Fruit fly (Drosophila melanogaster) whole organism, embryonic: ENCODE measurements around the gene Send2.

ENCODE experiments used
- Bdp1 ChIP-seq: fragments of 200-800 bp; sonication (Bioruptor generic); optimal IDR thresholded peaks from 3 replicates; lab custom pipeline; 2016; ENCODE audit warnings: missing biosample characterization, missing genetic modification characterization
- Bgb ChIP-seq: fragments of 200-800 bp; sonication (Bioruptor generic); IDR thresholded peaks from 2 replicates; pipeline ENCODE4 v1.3.6; 2022; ENCODE audit warnings: missing biosample characterization, missing genetic modification characterization; ENCODE audit not compliant: partially characterized antibody
- CG10979 ChIP-seq: fragments of 200-800 bp; sonication (Bioruptor generic); optimal IDR thresholded peaks from 2 replicates; lab custom pipeline; 2018; ENCODE audit warnings: missing biosample characterization, mild to moderate bottlenecking, missing genetic modification characterization, moderate library complexity
- CG11504 ChIP-seq: fragments of 200-800 bp; sonication (Bioruptor generic); optimal IDR thresholded peaks from 3 replicates; lab custom pipeline; 2019; ENCODE audit warnings: missing biosample characterization, mild to moderate bottlenecking, missing genetic modification characterization, moderate library complexity
- CG1233 ChIP-seq: fragments of 200-800 bp; sonication (Bioruptor generic); optimal IDR thresholded peaks from 4 replicates; lab custom pipeline; 2018; ENCODE audit warnings: missing biosample characterization, mild to moderate bottlenecking, missing genetic modification characterization
- CG13296 ChIP-seq: fragments of 200-800 bp; sonication (Bioruptor generic); optimal IDR thresholded peaks from 3 replicates; lab custom pipeline; 2018; ENCODE audit warnings: missing biosample characterization, mild to moderate bottlenecking, missing genetic modification characterization
- CG13775 ChIP-seq: fragments of 200-800 bp; sonication (Bioruptor generic); optimal IDR thresholded peaks from 3 replicates; lab custom pipeline; 2017; ENCODE audit warnings: missing biosample characterization, mild to moderate bottlenecking, missing genetic modification characterization
- CG14710 ChIP-seq: fragments of 200-800 bp; sonication (Bioruptor generic); optimal IDR thresholded peaks from 3 replicates; lab custom pipeline; 2019; ENCODE audit warnings: missing biosample characterization, mild to moderate bottlenecking, missing genetic modification characterization, moderate library complexity
- CG15514 ChIP-seq: fragments of 200-800 bp; sonication (Bioruptor generic); optimal IDR thresholded peaks from 3 replicates; lab custom pipeline; 2017; ENCODE audit warnings: missing biosample characterization, missing genetic modification characterization, mild to moderate bottlenecking, moderate library complexity, missing genetic modification reagents
- CG17802 ChIP-seq: fragments of 200-800 bp; sonication (Bioruptor generic); optimal IDR thresholded peaks from 2 replicates; lab custom pipeline; 2018; ENCODE audit warnings: missing biosample characterization, mild to moderate bottlenecking, missing genetic modification characterization, moderate library complexity
- CG17912 ChIP-seq: fragments of 200-800 bp; sonication (Bioruptor generic); optimal IDR thresholded peaks from 2 replicates; lab custom pipeline; 2018; ENCODE audit warnings: missing biosample characterization, mild to moderate bottlenecking, missing genetic modification characterization
- CG2202 ChIP-seq: fragments of 200-800 bp; sonication (Bioruptor generic); optimal IDR thresholded peaks from 2 replicates; lab custom pipeline; 2018; ENCODE audit warnings: missing biosample characterization, mild to moderate bottlenecking, missing genetic modification characterization
- CG30020 ChIP-seq: fragments of 200-800 bp; optimal IDR thresholded peaks from 2 replicates; lab custom pipeline; 2019; ENCODE audit warnings: missing biosample characterization, mild to moderate bottlenecking, missing genetic modification characterization, moderate library complexity
- CG3281 ChIP-seq: fragments of 200-800 bp; sonication (Bioruptor generic); optimal IDR thresholded peaks from 3 replicates; lab custom pipeline; 2017; ENCODE audit warnings: missing biosample characterization, mild to moderate bottlenecking, missing genetic modification characterization
- CG33213 ChIP-seq: fragments of 200-800 bp; sonication (Bioruptor generic); optimal IDR thresholded peaks from 3 replicates; lab custom pipeline; 2016; ENCODE audit warnings: missing biosample characterization, missing genetic modification characterization
- CG4282 ChIP-seq: fragments of 200-800 bp; sonication (Bioruptor generic); optimal IDR thresholded peaks from 2 replicates; lab custom pipeline; 2016; ENCODE audit warnings: missing biosample characterization, missing genetic modification characterization
- CG4617 ChIP-seq: fragments of 200-800 bp; sonication (Bioruptor generic); optimal IDR thresholded peaks from 3 replicates; lab custom pipeline; 2016; ENCODE audit warnings: missing biosample characterization, missing genetic modification characterization, borderline replicate concordance
- CG6272 ChIP-seq: fragments of 200-800 bp; sonication (Bioruptor generic); IDR thresholded peaks from 2 replicates; pipeline ENCODE4 v1.3.6; 2022; ENCODE audit warnings: missing biosample characterization, missing genetic modification characterization
- CG7357 ChIP-seq: fragments of 200-800 bp; sonication (Bioruptor generic); IDR thresholded peaks from 3 replicates; pipeline ENCODE4 v1.3.6; 2022; ENCODE audit warnings: missing biosample characterization, missing genetic modification characterization
- CG7745 ChIP-seq: fragments of 200-800 bp; sonication (Bioruptor generic); optimal IDR thresholded peaks from 2 replicates; lab custom pipeline; 2018; ENCODE audit warnings: missing biosample characterization, mild to moderate bottlenecking, missing genetic modification characterization, moderate library complexity
- CG8478 ChIP-seq: fragments of >200 bp; optimal IDR thresholded peaks from 2 replicates; lab custom pipeline; 2018
- CG8765 ChIP-seq: fragments of 200-800 bp; sonication (Bioruptor generic); IDR thresholded peaks from 2 replicates; pipeline ENCODE4 v1.3.6; 2022; ENCODE audit warnings: missing biosample characterization, missing genetic modification characterization
- CG9437 ChIP-seq: fragments of 200-800 bp; sonication (Bioruptor generic); optimal IDR thresholded peaks from 2 replicates; lab custom pipeline; 2018; ENCODE audit warnings: missing biosample characterization, mild to moderate bottlenecking, missing genetic modification characterization
- CG9876 ChIP-seq: fragments of 200-800 bp; sonication (Bioruptor generic); optimal IDR thresholded peaks from 2 replicates; lab custom pipeline; 2016; ENCODE audit warnings: missing biosample characterization, missing genetic modification characterization
- CoRest ChIP-seq: fragments of 200-800 bp; sonication (Bioruptor generic); optimal IDR thresholded peaks from 3 replicates; lab custom pipeline; 2018; ENCODE audit warnings: missing biosample characterization, mild to moderate bottlenecking, missing genetic modification characterization, moderate library complexity
- Dip3 ChIP-seq: fragments of 200-800 bp; sonication (Bioruptor generic); optimal IDR thresholded peaks from 3 replicates; lab custom pipeline; 2016; ENCODE audit warnings: missing biosample characterization, missing genetic modification characterization
- HLHmδ ChIP-seq: fragments of 200-800 bp; sonication (Bioruptor generic); optimal IDR thresholded peaks from 2 replicates; lab custom pipeline; 2018; ENCODE audit warnings: missing biosample characterization, mild to moderate bottlenecking, missing genetic modification characterization, moderate library complexity
- Rx ChIP-seq: fragments of 200-800 bp; sonication (Bioruptor generic); IDR thresholded peaks from 2 replicates; pipeline ENCODE4 v1.3.6; 2022; ENCODE audit warnings: missing biosample characterization, missing genetic modification characterization
- Taf1 ChIP-seq: fragments of 200-800 bp; sonication (Bioruptor generic); IDR thresholded peaks from 2 replicates; pipeline ENCODE4 v1.3.6; 2022; ENCODE audit warnings: missing biosample characterization, missing genetic modification characterization
- amos ChIP-seq: fragments of 200-800 bp; sonication (Bioruptor generic); IDR thresholded peaks from 2 replicates; pipeline ENCODE4 v1.3.6; 2022; ENCODE audit warnings: missing biosample characterization, missing genetic modification characterization; ENCODE audit not compliant: partially characterized antibody
- aop ChIP-seq: fragments of 200-800 bp; sonication (Bioruptor generic); IDR thresholded peaks from 2 replicates; pipeline ENCODE4 v1.3.6; 2022; ENCODE audit warnings: missing biosample characterization, missing genetic modification characterization
- chm ChIP-seq: fragments of 200-800 bp; sonication (Bioruptor generic); IDR thresholded peaks from 2 replicates; pipeline ENCODE4 v1.3.6; 2022; ENCODE audit warnings: missing biosample characterization, missing genetic modification characterization
- crp ChIP-seq, 2 experiments: fragments of 200-800 bp; sonication (Bioruptor generic); optimal IDR thresholded peaks; 2 replicates in 1 of 2; 3 replicates in 1 of 2; lab custom pipeline; 2017; ENCODE audit warnings: missing biosample characterization in 2 of 2, missing genetic modification characterization in 2 of 2, mild to moderate bottlenecking in 1 of 2, moderate library complexity in 1 of 2
- fd102C ChIP-seq: fragments of 200-800 bp; sonication (Bioruptor generic); optimal IDR thresholded peaks from 2 replicates; lab custom pipeline; 2018; ENCODE audit warnings: missing biosample characterization, mild to moderate bottlenecking, missing genetic modification characterization, moderate library complexity
- fd64A ChIP-seq: fragments of 200-800 bp; sonication (Bioruptor generic); optimal IDR thresholded peaks from 3 replicates; lab custom pipeline; 2018; ENCODE audit warnings: missing biosample characterization, mild to moderate bottlenecking, missing genetic modification characterization
- fd96Cb ChIP-seq: fragments of 200-800 bp; sonication (Bioruptor generic); optimal IDR thresholded peaks from 2 replicates; lab custom pipeline; 2018; ENCODE audit warnings: missing biosample characterization, mild to moderate bottlenecking, missing genetic modification characterization, moderate library complexity
- insv ChIP-seq, 2 experiments: fragments of 200-800 bp; sonication (Bioruptor generic); optimal IDR thresholded peaks; 3 replicates each; lab custom pipeline; 2016 to 2018; ENCODE audit warnings: missing biosample characterization in 2 of 2, missing genetic modification characterization in 2 of 2
- inv ChIP-seq: fragments of 200-800 bp; sonication (Bioruptor generic); IDR thresholded peaks from 2 replicates; pipeline ENCODE4 v1.3.6; 2022; ENCODE audit warnings: missing biosample characterization, missing genetic modification characterization; ENCODE audit not compliant: partially characterized antibody
- klu ChIP-seq: fragments of 200-800 bp; sonication (Bioruptor generic); IDR thresholded peaks from 2 replicates; pipeline ENCODE4 v1.3.6; 2022; ENCODE audit warnings: missing biosample characterization, missing genetic modification characterization
- onecut ChIP-seq: fragments of 200-800 bp; sonication (Bioruptor generic); IDR thresholded peaks from 2 replicates; pipeline ENCODE4 v1.3.6; 2022; ENCODE audit warnings: missing biosample characterization, missing genetic modification characterization
- phol ChIP-seq: fragments of 200-800 bp; sonication (Bioruptor generic); optimal IDR thresholded peaks from 3 replicates; lab custom pipeline; 2018; ENCODE audit warnings: missing biosample characterization, mild to moderate bottlenecking, missing genetic modification characterization, moderate library complexity
- ro ChIP-seq: fragments of 200-800 bp; sonication (Bioruptor generic); IDR thresholded peaks from 2 replicates; pipeline ENCODE4 v1.3.6; 2022; ENCODE audit warnings: missing biosample characterization, missing genetic modification characterization
- row ChIP-seq: fragments of 200-800 bp; sonication (Bioruptor generic); IDR thresholded peaks from 3 replicates; pipeline ENCODE4 v1.3.6; 2022; ENCODE audit warnings: missing biosample characterization, missing genetic modification characterization
- run ChIP-seq: fragments of 200-800 bp; sonication (Bioruptor generic); optimal IDR thresholded peaks from 3 replicates; lab custom pipeline; 2018; ENCODE audit warnings: missing biosample characterization, mild to moderate bottlenecking, missing genetic modification characterization
- so ChIP-seq: fragments of 200-800 bp; sonication (Bioruptor generic); IDR thresholded peaks from 3 replicates; pipeline ENCODE4 v1.3.6; 2022; ENCODE audit warnings: missing biosample characterization, missing genetic modification characterization
- tll ChIP-seq, 2 experiments: fragments of 200-800 bp in 1 of 2; fragments of >200 bp in 1 of 2; sonication (Bioruptor generic) in 1 of 2; optimal IDR thresholded peaks; 2 replicates each; lab custom pipeline; 2017 to 2019; ENCODE audit warnings: missing biosample characterization in 2 of 2, missing genetic modification characterization in 2 of 2, mild to moderate bottlenecking in 1 of 2, moderate library complexity in 1 of 2
- trh ChIP-seq: fragments of 200-800 bp; sonication (Bioruptor generic); optimal IDR thresholded peaks from 2 replicates; lab custom pipeline; 2016; ENCODE audit warnings: missing biosample characterization, missing genetic modification characterization
- tup ChIP-seq: fragments of 200-800 bp; sonication (Bioruptor generic); optimal IDR thresholded peaks from 2 replicates; lab custom pipeline; 2016; ENCODE audit warnings: missing biosample characterization, mild to moderate bottlenecking, missing genetic modification characterization, moderate library complexity
- tx ChIP-seq: fragments of 200-800 bp; sonication (Bioruptor generic); optimal IDR thresholded peaks from 2 replicates; lab custom pipeline; 2016; ENCODE audit warnings: missing biosample characterization, missing genetic modification characterization

Send2 gene

dm6 chr2L:14376484-14377254 is 30.2 kb upstream of the Send2 start (continued):
- peak; percentile 40; the same call in 1 of the 2 replicates for TF ChIP-seq Bgb (GFP tag; lab: Robert Waterston, UW)
- no peak for TF ChIP-seq chm (GFP tag; lab: Robert Waterston, UW)
- peak; percentile 66 for TF ChIP-seq phol
- no peak for TF ChIP-seq ro (GFP tag; lab: Robert Waterston, UW)
- TF ChIP-seq row (GFP tag; lab: Robert Waterston, UW) = peak; percentile 61
- TF ChIP-seq fd64A (GFP tag; lab: Kevin White, UChicago) = peak; percentile 1
- TF ChIP-seq CG13296 (GFP tag; lab: Kevin White, UChicago) = no peak
- no peak for TF ChIP-seq so (GFP tag; lab: Robert Waterston, UW)
- TF ChIP-seq run = no peak
- no peak for TF ChIP-seq crp (GFP tag; optimal IDR thresholded peaks at IDR 0.05; lab: Kevin White, UChicago)
- TF ChIP-seq trh (GFP tag; lab: Kevin White, UChicago) = no peak
- no peak for TF ChIP-seq CG4617 (GFP tag; lab: Kevin White, UChicago)
- TF ChIP-seq Rx (GFP tag; lab: Robert Waterston, UW) = no peak
- TF ChIP-seq inv (GFP tag; lab: Robert Waterston, UW) = peak; percentile 42; the same call in 1 of the 2 replicates
- TF ChIP-seq CG8478 (lab: Kevin White, UChicago) = no peak
- TF ChIP-seq aop (GFP tag; lab: Robert Waterston, UW) = no peak
- TF ChIP-seq Bdp1 = no peak
- TF ChIP-seq Taf1 (GFP tag; lab: Robert Waterston, UW) = no peak; the same call in 1 of the 2 replicates
- TF ChIP-seq CG7745 = no peak
- TF ChIP-seq CG6272 (GFP tag; lab: Robert Waterston, UW) = no peak
- TF ChIP-seq CG8765 (GFP tag; lab: Robert Waterston, UW) = no peak
- no peak for TF ChIP-seq CG4282 (GFP tag; lab: Kevin White, UChicago)
- no peak for TF ChIP-seq CG30020 (tag; lab: Kevin White, UChicago)
- no peak for TF ChIP-seq CG17912 (GFP tag; lab: Kevin White, UChicago)
- TF ChIP-seq CG13775 (GFP tag; lab: Kevin White, UChicago) = peak; percentile 47
- TF ChIP-seq CG7357 (GFP tag; lab: Robert Waterston, UW) = no peak
- TF ChIP-seq tup (GFP tag; lab: Kevin White, UChicago) = no peak
- peak; percentile 52 for TF ChIP-seq CG10979 (tag; lab: Kevin White, UChicago)
- TF ChIP-seq fd96Cb (tag; lab: Kevin White, UChicago) = peak; percentile 49
- TF ChIP-seq CG9876 (GFP tag; lab: Kevin White, UChicago) = no peak
- no peak for TF ChIP-seq onecut (GFP tag; lab: Robert Waterston, UW)
- peak; percentile 59 for TF ChIP-seq CoRest
- TF ChIP-seq CG1233 (GFP tag; lab: Kevin White, UChicago) = peak; percentile 23
- TF ChIP-seq CG9437 = peak; percentile 32
- peak; percentile 15 for TF ChIP-seq Dip3 (GFP tag; lab: Kevin White, UChicago)
- no peak for TF ChIP-seq CG15514
- TF ChIP-seq CG33213 (GFP tag; lab: Kevin White, UChicago) = no peak
- TF ChIP-seq insv (GFP tag; optimal IDR thresholded peaks at IDR 0.05; lab: Kevin White, UChicago) = no peak
- peak; percentile 40 for TF ChIP-seq CG3281 (GFP tag; lab: Kevin White, UChicago)
- no peak for TF ChIP-seq amos (GFP tag; lab: Robert Waterston, UW)
- TF ChIP-seq klu = no peak
- TF ChIP-seq tx = no peak
- TF ChIP-seq HLHmδ (GFP tag; lab: Kevin White, UChicago) = no peak
- TF ChIP-seq tll (GFP tag; optimal IDR thresholded peaks at IDR 0.05; lab: Kevin White, UChicago) = no peak
- peak; percentile 51 for TF ChIP-seq CG11504 (tag; lab: Kevin White, UChicago)
- no peak for TF ChIP-seq CG2202 (tag; lab: Kevin White, UChicago)
- no peak for TF ChIP-seq fd102C (GFP tag; lab: Kevin White, UChicago)
- TF ChIP-seq CG17802 (tag; lab: Kevin White, UChicago) = no peak
- TF ChIP-seq CG14710 (tag; lab: Kevin White, UChicago) = peak; percentile 33
